Worm (Caenorhabditis elegans) whole organism, L4 larva: ENCODE measurements around the gene ssna-1.

Source experiments
- F10B5.3 ChIP-seq: sonication (generic microtip); optimal IDR thresholded peaks from 2 replicates; lab custom pipeline; 2016; ENCODE audit warnings: mild to moderate bottlenecking, missing genetic modification characterization, missing compliant biosample characterization
- F26F4.8 ChIP-seq: fragments of 200-800 bp; sonication (Bioruptor generic); conservative IDR thresholded peaks from 2 replicates; pipeline ENCODE4 v1.3.6; 2022; ENCODE audit warnings: missing genetic modification characterization, missing compliant biosample characterization
- F44E2.7 ChIP-seq: fragments of 200-800 bp; sonication (Bioruptor generic); IDR thresholded peaks from 2 replicates; pipeline ENCODE4 v2.1.2; 2022; ENCODE audit warnings: missing genetic modification characterization, missing compliant biosample characterization
- R02D3.7 ChIP-seq: fragments of 150-350 bp; sonication (generic microtip); optimal IDR thresholded peaks from 3 replicates; lab custom pipeline; 2014; ENCODE audit warnings: missing biosample characterization, missing genetic modification characterization
- Y48G9A.11 ChIP-seq: fragments of 200-800 bp; sonication (Bioruptor generic); IDR thresholded peaks from 2 replicates; pipeline ENCODE4 v1.3.6; 2022; ENCODE audit warnings: missing genetic modification reagents, missing genetic modification characterization, missing compliant biosample characterization
- Y5F2A.4 ChIP-seq: fragments of 200-800 bp; sonication (Bioruptor generic); optimal IDR thresholded peaks from 2 replicates; lab custom pipeline; 2018; ENCODE audit warnings: mild to moderate bottlenecking, missing genetic modification characterization, missing compliant biosample characterization
- ama-1 ChIP-seq: fragments of 150-350 bp; optimal IDR thresholded peaks from 2 replicates; lab custom pipeline; 2014; ENCODE audit warnings: inconsistent platforms, mixed read lengths
- ceh-20 ChIP-seq: fragments of 200-800 bp; sonication (Bioruptor generic); IDR thresholded peaks from 2 replicates; pipeline ENCODE4 v1.3.6; 2022; ENCODE audit warnings: missing genetic modification reagents, missing genetic modification characterization, missing compliant biosample characterization
- ceh-32 ChIP-seq: sonication (generic microtip); optimal IDR thresholded peaks from 2 replicates; lab custom pipeline; 2016; ENCODE audit warnings: mild to moderate bottlenecking, missing genetic modification characterization, missing compliant biosample characterization; ENCODE audit not compliant: poor library complexity
- ceh-82 ChIP-seq: sonication (generic microtip); optimal IDR thresholded peaks from 2 replicates; lab custom pipeline; 2017; ENCODE audit warnings: missing biosample characterization, missing genetic modification characterization
- cey-2 ChIP-seq: sonication (generic microtip); optimal IDR thresholded peaks from 3 replicates; lab custom pipeline; 2017; ENCODE audit warnings: missing genetic modification characterization, mild to moderate bottlenecking, missing compliant biosample characterization, antibody characterized with exemption, borderline replicate concordance; ENCODE audit not compliant: insufficient read depth
- daf-12 ChIP-seq: fragments of 150-350 bp; optimal IDR thresholded peaks from 2 replicates; lab custom pipeline; 2014; ENCODE audit warnings: missing biosample characterization, missing genetic modification reagents, missing genetic modification characterization
- daf-16 ChIP-seq, 3 experiments: sonication (generic microtip); optimal IDR thresholded peaks; 2 replicates each; lab custom pipeline; 2016 to 2017; ENCODE audit warnings: missing genetic modification characterization in 3 of 3, missing genetic modification reagents in 3 of 3, mild to moderate bottlenecking in 2 of 3, missing compliant biosample characterization in 2 of 3, missing biosample characterization in 1 of 3, moderate library complexity in 1 of 3
- dmd-6 ChIP-seq: fragments of 200-800 bp; sonication (Bioruptor generic); IDR thresholded peaks from 2 replicates; pipeline ENCODE4 v1.3.6; 2022; ENCODE audit warnings: missing genetic modification reagents, missing genetic modification characterization, missing compliant biosample characterization
- dmd-8 ChIP-seq: fragments of 200-800 bp; sonication (Bioruptor generic); IDR thresholded peaks from 2 replicates; pipeline ENCODE4 v1.3.6; 2022; ENCODE audit warnings: missing genetic modification characterization, missing compliant biosample characterization
- duxl-1 ChIP-seq: sonication (generic microtip); optimal IDR thresholded peaks from 2 replicates; lab custom pipeline; 2016; ENCODE audit warnings: mild to moderate bottlenecking, missing genetic modification characterization, moderate library complexity, missing compliant biosample characterization; ENCODE audit not compliant: poor library complexity
- dve-1 ChIP-seq: sonication (generic microtip); optimal IDR thresholded peaks from 2 replicates; lab custom pipeline; 2017; ENCODE audit warnings: antibody characterized with exemption, mild to moderate bottlenecking, missing genetic modification characterization, missing compliant biosample characterization; ENCODE audit not compliant: insufficient read depth
- egl-43 ChIP-seq: fragments of 200-800 bp; sonication (Bioruptor generic); IDR thresholded peaks from 2 replicates; pipeline ENCODE4 v1.3.6; 2022; ENCODE audit warnings: missing genetic modification reagents, missing genetic modification characterization, missing compliant biosample characterization
- gei-8 ChIP-seq: fragments of 200-800 bp; sonication (Bioruptor generic); optimal IDR thresholded peaks from 2 replicates; lab custom pipeline; 2018; ENCODE audit warnings: mild to moderate bottlenecking, missing genetic modification characterization, missing compliant biosample characterization
- hmg-1.1 ChIP-seq: fragments of 200-800 bp; sonication (Bioruptor generic); IDR thresholded peaks from 2 replicates; pipeline ENCODE4 v1.3.6; 2022; ENCODE audit warnings: missing genetic modification reagents, missing genetic modification characterization, missing compliant biosample characterization
- jun-1 ChIP-seq: fragments of 150-350 bp; optimal IDR thresholded peaks from 2 replicates; lab custom pipeline; 2014; ENCODE audit warnings: missing biosample characterization, missing genetic modification reagents, missing genetic modification characterization
- lim-7 ChIP-seq: fragments of 200-800 bp; sonication (Bioruptor generic); IDR thresholded peaks from 2 replicates; pipeline ENCODE4 v1.3.6; 2022; ENCODE audit warnings: missing genetic modification characterization, missing compliant biosample characterization
- lin-1 ChIP-seq: fragments of 200-800 bp; sonication (Bioruptor generic); IDR thresholded peaks from 2 replicates; pipeline ENCODE4 v1.3.6; 2022; ENCODE audit warnings: missing genetic modification reagents, missing genetic modification characterization, missing compliant biosample characterization
- lin-13 ChIP-seq: fragments of 150-350 bp; optimal IDR thresholded peaks from 2 replicates; lab custom pipeline; 2014; ENCODE audit warnings: missing biosample characterization, missing genetic modification reagents, missing genetic modification characterization
- lin-29 ChIP-seq: fragments of 200-800 bp; sonication (Bioruptor generic); IDR thresholded peaks from 2 replicates; pipeline ENCODE4 v1.3.6; 2022; ENCODE audit warnings: missing genetic modification reagents, missing genetic modification characterization, missing compliant biosample characterization
- lin-39 ChIP-seq: fragments of 150-350 bp; optimal IDR thresholded peaks from 2 replicates; lab custom pipeline; 2014; ENCODE audit warnings: missing biosample characterization, missing genetic modification reagents, missing genetic modification characterization
- mdt-29 ChIP-seq: fragments of 200-800 bp; sonication (Bioruptor generic); IDR thresholded peaks from 2 replicates; pipeline ENCODE4 v1.3.6; 2022; ENCODE audit warnings: missing genetic modification reagents, missing genetic modification characterization, missing compliant biosample characterization
- nhr-111 ChIP-seq: fragments of 200-800 bp; sonication (Bioruptor generic); optimal IDR thresholded peaks from 2 replicates; lab custom pipeline; 2018; ENCODE audit warnings: mild to moderate bottlenecking, missing genetic modification characterization, missing compliant biosample characterization
- nhr-28 ChIP-seq: fragments of 150-350 bp; optimal IDR thresholded peaks from 2 replicates; lab custom pipeline; 2014; ENCODE audit warnings: missing biosample characterization, missing genetic modification characterization
- nhr-42 ChIP-seq: fragments of 200-800 bp; sonication (Bioruptor generic); IDR thresholded peaks from 2 replicates; pipeline ENCODE4 v1.3.6; 2022; ENCODE audit warnings: missing genetic modification characterization, missing compliant biosample characterization
- pha-4 ChIP-seq, 2 experiments: fragments of 150-350 bp in 1 of 2; fragments of 200-800 bp in 1 of 2; sonication (Bioruptor generic) in 1 of 2; IDR thresholded peaks in 1 of 2; optimal IDR thresholded peaks in 1 of 2; 2 replicates each; pipeline versions ENCODE4 v1.3.6 to Lab custom; 2014 to 2022; ENCODE audit warnings: missing genetic modification characterization in 2 of 2, missing genetic modification reagents in 2 of 2, missing biosample characterization in 1 of 2, missing compliant biosample characterization in 1 of 2
- php-3 ChIP-seq: fragments of 200-800 bp; sonication (Bioruptor generic); IDR thresholded peaks from 2 replicates; pipeline ENCODE4 v1.3.6; 2022; ENCODE audit warnings: missing genetic modification reagents, missing genetic modification characterization, missing compliant biosample characterization
- pqm-1 ChIP-seq: sonication (generic microtip); optimal IDR thresholded peaks from 2 replicates; lab custom pipeline; 2017; ENCODE audit warnings: missing biosample characterization, missing genetic modification characterization
- skn-1 ChIP-seq: fragments of 150-350 bp; optimal IDR thresholded peaks from 2 replicates; lab custom pipeline; 2014; ENCODE audit warnings: missing biosample characterization, missing genetic modification characterization
- spr-1 ChIP-seq: sonication (generic microtip); optimal IDR thresholded peaks from 2 replicates; lab custom pipeline; 2016; ENCODE audit warnings: mild to moderate bottlenecking, missing genetic modification characterization, missing compliant biosample characterization
- tra-1 ChIP-seq: fragments of 200-800 bp; sonication (Bioruptor generic); IDR thresholded peaks from 2 replicates; pipeline ENCODE4 v1.3.6; 2022; ENCODE audit warnings: missing genetic modification reagents, missing genetic modification characterization, missing compliant biosample characterization
- unc-62 ChIP-seq, 3 experiments: fragments of 150-350 bp in 1 of 3; sonication (generic microtip); optimal IDR thresholded peaks in 2 of 3; peaks in 1 of 3; 1 replicate in 1 of 3; 2 replicates in 2 of 3; lab custom pipeline; 2014 to 2017; ENCODE audit warnings: missing biosample characterization in 3 of 3, missing genetic modification characterization in 3 of 3, missing genetic modification reagents in 3 of 3, missing genotype in 1 of 3
- zag-1 ChIP-seq: fragments of 150-350 bp; optimal IDR thresholded peaks from 2 replicates; lab custom pipeline; 2014; ENCODE audit warnings: missing biosample characterization, missing genetic modification characterization
- zfp-3 ChIP-seq: fragments of 200-800 bp; sonication (Bioruptor generic); conservative IDR thresholded peaks from 2 replicates; pipeline ENCODE4 v1.3.6; 2022; ENCODE audit warnings: missing genetic modification reagents, missing genetic modification characterization, missing compliant biosample characterization
- ztf-7 ChIP-seq: fragments of 150-350 bp; optimal IDR thresholded peaks from 2 replicates; lab custom pipeline; 2014; ENCODE audit warnings: missing biosample characterization, missing genetic modification characterization

The ssna-1 gene

DNA sequence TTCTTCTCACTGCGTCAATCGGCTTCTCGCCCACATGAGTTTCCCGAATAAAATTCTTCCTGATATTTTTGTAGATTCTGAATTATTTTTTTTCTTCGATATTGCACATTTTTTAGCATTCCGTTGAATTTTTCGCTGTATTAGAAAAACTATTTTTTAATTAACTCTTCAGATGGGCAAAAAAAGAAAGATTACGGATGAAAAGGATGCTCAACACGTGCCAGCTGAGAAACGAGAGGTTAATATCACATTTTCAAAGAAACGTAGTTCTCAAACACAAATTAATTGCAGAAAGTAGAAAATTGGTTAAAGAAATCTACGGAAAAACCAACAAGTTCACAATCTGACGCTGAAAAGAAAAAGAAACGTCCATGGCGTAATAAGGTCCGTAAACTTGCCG, 8.5 kb downstream of the ssna-1 start, which contains the start of gene rrp-8 (continued):
- TF ChIP-seq lin-1 (GFP tag; lab: Robert Waterston, UW) (no peak), spr-1 (no peak), tra-1 (GFP tag; lab: Robert Waterston, UW) (no peak), R02D3.7 (no peak), F26F4.8 (GFP tag; lab: Robert Waterston, UW) (no peak)
- TF ChIP-seq, all 104 proteins: peak for 10

DNA sequence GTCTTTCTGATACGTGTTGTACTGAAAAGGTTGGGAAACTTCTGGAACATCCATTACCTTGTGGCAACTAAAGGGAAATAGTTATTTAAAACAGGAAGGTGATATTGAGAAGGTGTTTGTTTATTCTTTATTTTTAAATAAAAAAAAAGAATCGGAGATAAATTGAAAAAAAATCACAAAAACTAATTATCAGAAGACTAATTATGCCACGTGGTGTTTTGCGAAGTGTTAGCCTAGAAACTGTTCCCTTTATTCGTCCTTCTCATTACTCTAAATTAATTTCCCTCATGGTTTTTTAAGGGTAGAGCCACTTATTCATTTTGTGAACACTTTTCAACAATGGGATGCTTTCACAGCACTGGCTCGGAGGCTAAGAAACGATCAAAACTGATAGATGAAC, 13.5 kb downstream of the ssna-1 start, which contains the start of gene gpa-4:
Gene gpa-4, plus strand, starts transcription at position 301 of the 400 bp plus-strand sequence.
- TF ChIP-seq nhr-42 (GFP tag; lab: Robert Waterston, UW), result no peak

DNA sequence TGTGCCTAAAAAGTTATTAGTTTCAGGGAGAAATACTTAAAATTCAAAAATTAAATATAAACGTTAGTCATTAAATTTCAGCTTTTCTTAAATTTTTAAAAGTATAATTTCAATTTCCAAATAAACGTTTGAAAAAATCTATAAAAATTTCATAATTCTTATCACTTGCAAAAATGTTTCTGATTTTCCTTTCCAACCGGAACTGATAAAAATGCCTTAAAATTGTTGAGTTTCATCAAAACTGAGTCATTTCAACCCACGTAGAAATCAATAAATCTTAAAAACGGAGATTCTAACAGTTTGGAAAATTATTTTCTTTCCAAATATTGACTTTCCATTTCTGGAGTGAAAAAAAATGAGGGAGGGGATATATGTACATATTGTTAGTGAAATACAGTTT, 21.0 kb downstream of the ssna-1 start:
- TF ChIP-seq dmd-6 (GFP tag; lab: Robert Waterston, UW) (peak; percentile 18; the same call in 1 of the 2 replicates), jun-1 (tag; lab: Kevin White, UChicago) (no peak), daf-16 (GFP tag; optimal IDR thresholded peaks at IDR 0.05; lab: Kevin White, UChicago) (no peak), daf-16 (tag; optimal IDR thresholded peaks at IDR 0.05; lab: Kevin White, UChicago) (peak; percentile 42), dve-1 (tag; lab: Kevin White, UChicago) (peak; percentile 31)

DNA sequence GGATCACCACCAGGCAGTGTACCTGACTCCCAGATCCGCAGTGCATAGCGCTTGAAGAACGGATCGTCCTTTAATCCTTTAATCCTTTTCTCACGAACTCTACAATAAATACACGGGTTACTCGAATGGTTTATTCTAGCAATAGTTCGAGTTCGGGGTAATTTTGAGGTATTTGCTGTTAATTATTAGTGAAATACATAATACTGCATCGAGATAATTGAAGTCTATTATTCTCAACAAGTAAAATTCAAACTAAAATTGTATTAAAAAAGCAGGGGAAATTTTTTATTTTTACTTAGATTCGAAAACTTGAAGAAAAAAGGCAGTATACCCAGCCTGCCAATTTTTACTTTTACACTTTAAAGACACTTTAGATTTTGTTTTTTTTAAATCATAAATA, 22.1 kb downstream of the ssna-1 start, which contains the start of gene kgb-1:
Gene kgb-1, minus strand, starts transcription at position 101 of the 400 bp plus-strand sequence.
- TF ChIP-seq nhr-111 (GFP tag; lab: Kevin White, UChicago), result no peak
- no peak for TF ChIP-seq zag-1
- TF ChIP-seq lin-29, result no peak
- TF ChIP-seq unc-62 (GFP tag; optimal IDR thresholded peaks at IDR 0.05 in 1 of 2; lab: Kevin White, UChicago), result peak in 1 of 2 experiments; percentile 36
- TF ChIP-seq unc-62 (tag; optimal IDR thresholded peaks at IDR 0.05; lab: Kevin White, UChicago), result no peak
- TF ChIP-seq ceh-82, result no peak
- no peak for TF ChIP-seq cey-2 (tag; lab: Kevin White, UChicago)

DNA sequence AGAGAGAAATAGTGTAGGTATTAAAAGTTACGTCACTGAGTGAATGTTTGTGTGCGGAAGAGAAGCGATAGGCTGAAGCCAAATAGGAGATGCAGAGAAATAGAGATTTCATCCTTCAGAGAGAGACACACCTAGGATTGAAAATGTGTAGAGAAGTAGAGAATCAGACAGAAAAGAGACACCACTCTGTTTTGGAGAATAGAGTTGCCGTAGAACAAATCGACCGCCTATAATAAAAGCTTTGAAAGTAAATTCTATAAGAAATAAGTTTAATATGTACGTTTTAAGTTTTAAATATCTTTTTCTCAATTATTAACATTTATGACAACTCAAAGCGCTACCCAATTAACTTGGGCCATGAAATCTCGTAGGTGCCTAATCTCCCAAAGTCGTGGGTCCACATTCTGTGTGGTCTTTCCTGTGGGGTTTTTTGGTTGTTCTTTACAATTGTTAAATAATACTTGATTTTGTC, 22.6 kb downstream of the ssna-1 start, which contains the start of gene T07A9.12:
Gene T07A9.12, plus strand, starts transcription at position 448 of the 472 bp plus-strand sequence.
- no peak for TF ChIP-seq ceh-32 (tag; lab: Kevin White, UChicago)
- TF ChIP-seq pqm-1 (tag; lab: Kevin White, UChicago), result peak; percentile 42
- peak; percentile 79 for TF ChIP-seq nhr-28 (tag; lab: Kevin White, UChicago)
- TF ChIP-seq lin-39 (tag; lab: Kevin White, UChicago), result no peak
- TF ChIP-seq F10B5.3 (tag; lab: Kevin White, UChicago), result no peak
- TF ChIP-seq hmg-1.1 (GFP tag; lab: Robert Waterston, UW), result peak; percentile 85
- TF ChIP-seq egl-43 (GFP tag; lab: Robert Waterston, UW), result no peak
- TF ChIP-seq lin-13 (GFP tag; lab: Kevin White, UChicago), result no peak
- TF ChIP-seq jun-1 (tag; lab: Kevin White, UChicago), result no peak
- no peak for TF ChIP-seq dmd-8
- no peak for TF ChIP-seq Y48G9A.11 (GFP tag; lab: Robert Waterston, UW)
- TF ChIP-seq ama-1 (lab: Kevin White, UChicago), result no peak
- no peak for TF ChIP-seq Y5F2A.4
- no peak for TF ChIP-seq lin-29
- TF ChIP-seq ztf-7 (tag; lab: Kevin White, UChicago), result peak; percentile 63
- no peak for TF ChIP-seq gei-8 (GFP tag; lab: Kevin White, UChicago)
- TF ChIP-seq skn-1 (tag; lab: Kevin White, UChicago), result no peak
- TF ChIP-seq lim-7, result no peak
- no peak for TF ChIP-seq zfp-3 (GFP tag; lab: Robert Waterston, UW)
- TF ChIP-seq pha-4 (GFP tag; IDR thresholded peaks at IDR 0.05; lab: Robert Waterston, UW), result peak; percentile 39; the same call in 1 of the 2 replicates
- TF ChIP-seq pha-4 (tag; optimal IDR thresholded peaks at IDR 0.05; lab: Kevin White, UChicago), result peak; percentile 18
- TF ChIP-seq duxl-1, result peak; percentile 55
- TF ChIP-seq dmd-6 (GFP tag; lab: Robert Waterston, UW), result peak; percentile 59
- TF ChIP-seq lin-1 (GFP tag; lab: Robert Waterston, UW), result 0 out of 2 replicates have a peak, but pooled peaks have one; percentile 11
- TF ChIP-seq unc-62 (GFP tag; optimal IDR thresholded peaks at IDR 0.05 in 1 of 2; lab: Kevin White, UChicago), result peak in 1 of 2 experiments; percentile 9
- TF ChIP-seq unc-62 (tag; optimal IDR thresholded peaks at IDR 0.05; lab: Kevin White, UChicago), result no peak
- no peak for TF ChIP-seq php-3 (GFP tag; lab: Robert Waterston, UW)
- TF ChIP-seq R02D3.7, result no peak
- no peak for TF ChIP-seq ceh-20 (GFP tag; lab: Robert Waterston, UW)
- no peak for TF ChIP-seq F44E2.7 (GFP tag; lab: Robert Waterston, UW)
- TF ChIP-seq daf-12, result no peak
- no peak for TF ChIP-seq mdt-29 (GFP tag; lab: Robert Waterston, UW)
